Worm (Caenorhabditis elegans): ENCODE results near the gene C49C8.8.

- TF ChIP-seq med-1 (GFP tag; optimal IDR thresholded peaks at IDR 0.05; ENCODE audit: insufficient read depth), result no peak
- TF ChIP-seq cog-1 (tag; optimal IDR thresholded peaks at IDR 0.05), result no peak
- no peak for TF ChIP-seq ref-1 (GFP tag; conservative IDR thresholded peaks at IDR 0.05)
- no peak for TF ChIP-seq tab-1 (GFP tag; IDR thresholded peaks at IDR 0.05)
- no peak for TF ChIP-seq flt-1 (GFP tag; IDR thresholded peaks at IDR 0.05)
- no peak for TF ChIP-seq T22C8.4 (GFP tag; IDR thresholded peaks at IDR 0.05)
- no peak for TF ChIP-seq klf-2 (GFP tag; conservative IDR thresholded peaks at IDR 0.05)
Observed at ce11 chrIV:8608204-8608603, 43.7 kb upstream of the C49C8.8 start.

Measured in whole organism, midembryonic.